Worm (Caenorhabditis elegans): ENCODE measurements around the gene Y75B8A.34.
"Not testable (repeated sequence)": the region's sequence is repeated elsewhere in the genome, so short reads cannot be mapped to it uniquely, and the experiment has no call there.

DNA sequence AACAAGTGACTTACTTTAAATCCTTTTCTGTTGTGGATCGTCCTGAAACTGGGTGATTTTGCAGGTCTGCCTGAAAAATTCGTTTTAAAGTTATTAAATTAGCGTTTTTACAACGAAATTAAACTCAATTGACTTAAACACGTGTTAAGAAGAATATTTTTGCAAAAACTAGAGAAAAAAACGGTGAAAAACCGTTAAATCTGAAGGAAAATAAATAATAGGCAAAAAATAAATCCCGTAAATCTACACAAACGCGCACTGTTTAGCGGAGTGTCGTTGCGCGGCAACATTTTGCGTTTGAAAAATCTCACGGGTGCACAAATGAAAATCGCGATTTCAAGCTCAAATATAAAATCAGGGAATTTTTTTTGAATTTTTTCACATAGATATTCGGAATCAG lies 4.2 kb downstream of the Y75B8A.34 start:
- not testable (repeated sequence) for TF ChIP-seq aha-1 (tag); saeg-2 (GFP tag; IDR thresholded peaks at IDR 0.05); lin-13 (GFP tag; optimal IDR thresholded peaks at IDR 0.05); nhr-11 (tag; optimal IDR thresholded peaks at IDR 0.05); nhr-111 (GFP tag; optimal IDR thresholded peaks at IDR 0.05)

Data from whole organism, L4 larva.